Worm (Caenorhabditis elegans): Measurements from ENCODE around the gene rpoa-12.
A peak's percentile ranks its signal among the peaks of the same experiment; 100 is the strongest.

DNA sequence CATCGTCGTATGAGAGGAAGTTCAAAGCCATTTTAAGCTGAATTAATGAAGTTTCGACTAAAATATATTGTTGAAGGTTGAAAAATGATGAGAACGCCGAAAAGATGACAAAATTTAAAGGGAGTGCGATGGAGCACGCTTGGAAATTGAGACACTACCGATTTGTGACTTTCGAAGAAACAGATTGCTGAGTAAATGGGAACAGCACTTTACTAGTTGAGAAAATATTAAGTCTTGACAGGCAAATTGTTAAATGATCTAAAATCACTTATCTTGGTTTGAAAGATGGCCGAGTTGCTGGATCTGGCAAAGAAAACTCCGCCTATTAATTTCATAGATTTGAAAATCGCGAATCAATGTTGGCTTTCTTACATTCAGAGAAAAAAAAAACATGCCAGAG is at the start of gene rpoa-12:
- TF ChIP-seq lin-39 (tag; optimal IDR thresholded peaks at IDR 0.05) (no peak), tbx-2 (tag; optimal IDR thresholded peaks at IDR 0.05) (peak; percentile 44)

Data from whole organism, L1 larva.